Fruit fly (Drosophila melanogaster): ENCODE data around the gene Pus1.

Pus1 gene

dm6 chr3R:20567507-20568222 lies 24.8 kb downstream of the Pus1 start:
- no peak for TF ChIP-seq insv (optimal IDR thresholded peaks at IDR 0.05)
- no peak for TF ChIP-seq ttk (optimal IDR thresholded peaks at IDR 0.05)
- no peak for TF ChIP-seq Sin3A (optimal IDR thresholded peaks at IDR 0.05)
- TF ChIP-seq Myc (optimal IDR thresholded peaks at IDR 0.05) = no peak
- TF ChIP-seq psq (optimal IDR thresholded peaks at IDR 0.05) = no peak
- TF ChIP-seq h (optimal IDR thresholded peaks at IDR 0.05) = no peak

dm6 chr3R:20565546-20565948 lies 26.9 kb downstream of the Pus1 start:
- TF ChIP-seq insv (optimal IDR thresholded peaks at IDR 0.05) (no peak), psq (optimal IDR thresholded peaks at IDR 0.05) (no peak), Sin3A (optimal IDR thresholded peaks at IDR 0.05) (no peak), ttk (optimal IDR thresholded peaks at IDR 0.05) (no peak), Myc (optimal IDR thresholded peaks at IDR 0.05) (no peak), h (optimal IDR thresholded peaks at IDR 0.05) (no peak)

- no peak for TF ChIP-seq insv (optimal IDR thresholded peaks at IDR 0.05)
- no peak for TF ChIP-seq psq (optimal IDR thresholded peaks at IDR 0.05)
- no peak for TF ChIP-seq Myc (optimal IDR thresholded peaks at IDR 0.05)
- TF ChIP-seq h (optimal IDR thresholded peaks at IDR 0.05) = no peak
- no peak for TF ChIP-seq Sin3A (optimal IDR thresholded peaks at IDR 0.05)
- TF ChIP-seq ttk (optimal IDR thresholded peaks at IDR 0.05) = no peak
Measured at dm6 chr3R:20563830-20564421, 28.5 kb downstream of the Pus1 start, which contains the start of gene CG10877. Gene CG10877 (minus strand): TSS chr3R:20564067.

dm6 chr3R:20560668-20561226 lies 31.7 kb downstream of the Pus1 start, which contains the start of gene CG5191:
Gene CG5191 (plus strand): TSS chr3R:20560865.
- no peak for TF ChIP-seq insv (optimal IDR thresholded peaks at IDR 0.05)
- TF ChIP-seq Myc (optimal IDR thresholded peaks at IDR 0.05) = no peak
- no peak for TF ChIP-seq Sin3A (optimal IDR thresholded peaks at IDR 0.05)
- TF ChIP-seq psq (optimal IDR thresholded peaks at IDR 0.05) = no peak
- no peak for TF ChIP-seq h (optimal IDR thresholded peaks at IDR 0.05)
- no peak for TF ChIP-seq ttk (optimal IDR thresholded peaks at IDR 0.05)

- TF ChIP-seq ttk (optimal IDR thresholded peaks at IDR 0.05) (no peak), h (optimal IDR thresholded peaks at IDR 0.05) (no peak), psq (optimal IDR thresholded peaks at IDR 0.05) (no peak), Sin3A (optimal IDR thresholded peaks at IDR 0.05) (no peak), Myc (optimal IDR thresholded peaks at IDR 0.05) (no peak), insv (optimal IDR thresholded peaks at IDR 0.05) (no peak)
Measured at dm6 chr3R:20560019-20560667, 32.3 kb downstream of the Pus1 start, which contains the start of gene CG15922. Gene CG15922 (minus strand): TSS chr3R:20560280.

dm6 chr3R:20558106-20558489 lies 34.4 kb downstream of the Pus1 start:
- TF ChIP-seq insv (optimal IDR thresholded peaks at IDR 0.05) (no peak), psq (optimal IDR thresholded peaks at IDR 0.05) (no peak), Myc (optimal IDR thresholded peaks at IDR 0.05) (no peak), Sin3A (optimal IDR thresholded peaks at IDR 0.05) (no peak), h (optimal IDR thresholded peaks at IDR 0.05) (no peak), ttk (optimal IDR thresholded peaks at IDR 0.05) (no peak)

- TF ChIP-seq ttk (optimal IDR thresholded peaks at IDR 0.05) (no peak), h (optimal IDR thresholded peaks at IDR 0.05) (no peak), Myc (optimal IDR thresholded peaks at IDR 0.05) (no peak), Sin3A (optimal IDR thresholded peaks at IDR 0.05) (no peak), insv (optimal IDR thresholded peaks at IDR 0.05) (no peak), psq (optimal IDR thresholded peaks at IDR 0.05) (no peak)
Measured at dm6 chr3R:20557415-20558105, 34.9 kb downstream of the Pus1 start, which contains the start of the genes DPCoAC and CG5180. Gene DPCoAC (minus strand): TSS chr3R:20557667. Gene CG5180 (plus strand): TSS chr3R:20557930.

dm6 chr3R:20557114-20557414 lies 35.4 kb downstream of the Pus1 start:
- no peak for TF ChIP-seq h (optimal IDR thresholded peaks at IDR 0.05)
- no peak for TF ChIP-seq ttk (optimal IDR thresholded peaks at IDR 0.05)
- TF ChIP-seq Myc (optimal IDR thresholded peaks at IDR 0.05) = no peak
- no peak for TF ChIP-seq Sin3A (optimal IDR thresholded peaks at IDR 0.05)
- TF ChIP-seq insv (optimal IDR thresholded peaks at IDR 0.05) = no peak
- TF ChIP-seq psq (optimal IDR thresholded peaks at IDR 0.05) = no peak

- TF ChIP-seq Sin3A (optimal IDR thresholded peaks at IDR 0.05) (no peak), ttk (optimal IDR thresholded peaks at IDR 0.05) (no peak), psq (optimal IDR thresholded peaks at IDR 0.05) (no peak), h (optimal IDR thresholded peaks at IDR 0.05) (no peak), insv (optimal IDR thresholded peaks at IDR 0.05) (no peak), Myc (optimal IDR thresholded peaks at IDR 0.05) (no peak)
Measured at dm6 chr3R:20556281-20557113, 36.0 kb downstream of the Pus1 start.

- TF ChIP-seq insv (optimal IDR thresholded peaks at IDR 0.05) = no peak
- TF ChIP-seq ttk (optimal IDR thresholded peaks at IDR 0.05) = no peak
- TF ChIP-seq psq (optimal IDR thresholded peaks at IDR 0.05) = no peak
- TF ChIP-seq Myc (optimal IDR thresholded peaks at IDR 0.05) = no peak
- no peak for TF ChIP-seq h (optimal IDR thresholded peaks at IDR 0.05)
- TF ChIP-seq Sin3A (optimal IDR thresholded peaks at IDR 0.05) = no peak
Measured at dm6 chr3R:20555720-20556280, 36.7 kb downstream of the Pus1 start.
